Worm (Caenorhabditis elegans) whole organism, late embryonic: ENCODE results near the gene ced-2.

Experiments
- ama-1 ChIP-seq: fragments of 150-350 bp; optimal IDR thresholded peaks from 2 replicates; lab custom pipeline; 2014
- ceh-22 ChIP-seq: sonication (generic microtip); optimal IDR thresholded peaks from 2 replicates; lab custom pipeline; 2017; ENCODE audit warnings: missing biosample characterization, missing genetic modification characterization
- ets-4 ChIP-seq: sonication (generic microtip); optimal IDR thresholded peaks from 2 replicates; lab custom pipeline; 2016; ENCODE audit warnings: missing genetic modification characterization, missing compliant biosample characterization
- nhr-11 ChIP-seq: fragments of 150-350 bp; optimal IDR thresholded peaks from 2 replicates; lab custom pipeline; 2014; ENCODE audit warnings: missing biosample characterization, missing genetic modification characterization
- npax-4 ChIP-seq: sonication (generic microtip); optimal IDR thresholded peaks from 2 replicates; lab custom pipeline; 2016; ENCODE audit warnings: missing genetic modification characterization, missing compliant biosample characterization
- pha-4 ChIP-seq: fragments of 150-350 bp; optimal IDR thresholded peaks from 2 replicates; lab custom pipeline; 2018; ENCODE audit warnings: missing biosample characterization, missing genetic modification reagents, missing genetic modification characterization
- ref-2 ChIP-seq: sonication (generic microtip); optimal IDR thresholded peaks from 2 replicates; lab custom pipeline; 2016; ENCODE audit warnings: missing genetic modification characterization, missing compliant biosample characterization
- rnt-1 ChIP-seq: sonication (generic microtip); optimal IDR thresholded peaks from 2 replicates; lab custom pipeline; 2016; ENCODE audit warnings: missing genetic modification characterization, missing compliant biosample characterization
- ttx-3 ChIP-seq: sonication (generic microtip); optimal IDR thresholded peaks from 2 replicates; lab custom pipeline; 2016; ENCODE audit warnings: missing genetic modification reagents, missing genetic modification characterization, missing compliant biosample characterization
- unc-42 ChIP-seq: sonication (generic microtip); optimal IDR thresholded peaks from 2 replicates; lab custom pipeline; 2016; ENCODE audit warnings: missing genotype, missing genetic modification characterization, missing compliant biosample characterization
- zip-5 ChIP-seq: sonication (generic microtip); optimal IDR thresholded peaks from 2 replicates; lab custom pipeline; 2016; ENCODE audit warnings: missing genetic modification characterization, missing compliant biosample characterization

ce11 chrIV:1632593-1632992, 35.5 kb downstream of the ced-2 start:
- TF ChIP-seq unc-42 (tag; lab: Kevin White, UChicago), result no peak
- no peak for TF ChIP-seq ttx-3 (tag; lab: Kevin White, UChicago)
- no peak for TF ChIP-seq ref-2 (tag; lab: Kevin White, UChicago)
- TF ChIP-seq zip-5 (tag; lab: Kevin White, UChicago), result no peak
- no peak for TF ChIP-seq npax-4 (tag; lab: Kevin White, UChicago)
- TF ChIP-seq ama-1 (lab: Kevin White, UChicago), result no peak
- TF ChIP-seq ets-4 (tag; lab: Kevin White, UChicago), result no peak
- no peak for TF ChIP-seq ceh-22
- TF ChIP-seq rnt-1 (tag; lab: Kevin White, UChicago), result no peak
- no peak for TF ChIP-seq pha-4 (tag; lab: Kevin White, UChicago)
- no peak for TF ChIP-seq nhr-11
